Worm (Caenorhabditis elegans) whole organism, L1 larva: ENCODE measurements around the gene srab-10.

Source experiments
- lin-39 ChIP-seq: fragments of 150-350 bp; optimal IDR thresholded peaks from 2 replicates; lab custom pipeline; 2014; ENCODE audit warnings: missing biosample characterization, missing genetic modification reagents, missing genetic modification characterization
- lsy-2 ChIP-seq, 2 experiments: fragments of 150-350 bp; optimal IDR thresholded peaks; 2 replicates each; lab custom pipeline; 2014; ENCODE audit warnings: missing biosample characterization in 2 of 2, missing genetic modification characterization in 2 of 2
- nhr-11 ChIP-seq: fragments of 150-350 bp; optimal IDR thresholded peaks from 2 replicates; lab custom pipeline; 2014; ENCODE audit warnings: missing biosample characterization, missing genetic modification characterization
- nhr-20 ChIP-seq: sonication (generic microtip); optimal IDR thresholded peaks from 2 replicates; lab custom pipeline; 2016; ENCODE audit warnings: mild to moderate bottlenecking, missing genetic modification characterization, missing compliant biosample characterization
- nhr-84 ChIP-seq: sonication (generic microtip); optimal IDR thresholded peaks from 2 replicates; lab custom pipeline; 2017; ENCODE audit warnings: missing biosample characterization, missing genetic modification characterization
- unc-86 ChIP-seq: sonication (generic microtip); optimal IDR thresholded peaks from 2 replicates; lab custom pipeline; 2016; ENCODE audit warnings: missing genetic modification characterization, missing compliant biosample characterization
- vab-15 ChIP-seq: sonication (generic microtip); optimal IDR thresholded peaks from 2 replicates; lab custom pipeline; 2017; ENCODE audit warnings: missing genotype, mild to moderate bottlenecking, missing genetic modification characterization, missing compliant biosample characterization

- TF ChIP-seq lsy-2 (tag; optimal IDR thresholded peaks at IDR 0.05; lab: Kevin White, UChicago) (no peak), unc-86 (tag; lab: Kevin White, UChicago) (no peak), nhr-11 (tag; lab: Kevin White, UChicago) (no peak), nhr-20 (tag; lab: Kevin White, UChicago) (no peak), nhr-84 (tag; lab: Kevin White, UChicago) (no peak), lin-39 (tag; lab: Kevin White, UChicago) (no peak), vab-15 (tag; lab: Kevin White, UChicago) (no peak)
Measured at ce11 chrV:3169838-3170237, 25.4 kb upstream of the srab-10 start, which contains the start of gene srbc-6.
